Worm (Caenorhabditis elegans): Measurements from ENCODE around the gene R07E4.5.

DNA sequence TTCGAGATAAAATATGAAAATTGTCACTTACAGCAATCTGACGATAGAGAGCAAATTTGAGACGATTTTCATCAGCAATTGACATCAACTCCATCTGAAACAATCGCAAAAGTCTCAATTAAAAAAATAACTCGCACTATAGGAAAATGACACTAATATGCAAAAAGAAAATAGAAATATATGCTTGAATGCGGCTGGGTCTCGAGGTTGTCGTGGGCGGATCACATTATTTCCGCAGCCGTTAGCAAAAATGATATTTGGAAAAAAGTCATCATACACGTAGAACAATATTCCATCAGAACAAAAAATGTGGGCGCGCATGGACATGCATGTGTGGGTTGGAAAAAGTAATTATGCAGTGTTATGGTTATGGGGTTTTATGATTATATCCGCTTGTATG is 35.7 kb downstream of the R07E4.5 start, which contains the start of gene Y23B4A.1:
- no peak for TF ChIP-seq ztf-11 (tag; optimal IDR thresholded peaks at IDR 0.05)
- TF ChIP-seq blmp-1 (tag; optimal IDR thresholded peaks at IDR 0.05): no peak
- no peak for TF ChIP-seq aly-2 (tag; optimal IDR thresholded peaks at IDR 0.05)
- no peak for TF ChIP-seq mab-9 (GFP tag; IDR thresholded peaks at IDR 0.05)
- TF ChIP-seq fos-1 (tag; optimal IDR thresholded peaks at IDR 0.05): no peak
- TF ChIP-seq snpc-4 (tag; optimal IDR thresholded peaks at IDR 0.05): no peak
- TF ChIP-seq rnt-1 (tag; optimal IDR thresholded peaks at IDR 0.05): no peak
- TF ChIP-seq dpl-1 (GFP tag; optimal IDR thresholded peaks at IDR 0.05): no peak
- no peak for TF ChIP-seq nhr-237 (tag; optimal IDR thresholded peaks at IDR 0.05)

Measured in whole organism, L1 larva.